Worm (Caenorhabditis elegans) whole organism, early embryonic: Measurements from ENCODE around the gene K08D8.10.

Source experiments
- B0310.2 ChIP-seq: sonication (generic microtip); optimal IDR thresholded peaks from 2 replicates; lab custom pipeline; 2016; ENCODE audit warnings: mild to moderate bottlenecking, missing genetic modification characterization, missing compliant biosample characterization
- F13C5.2 ChIP-seq: sonication (generic microtip); optimal IDR thresholded peaks from 2 replicates; lab custom pipeline; 2017; ENCODE audit warnings: mild to moderate bottlenecking, missing genetic modification characterization, inconsistent platforms, missing compliant biosample characterization
- aly-1 ChIP-seq: sonication (generic microtip); optimal IDR thresholded peaks from 2 replicates; lab custom pipeline; 2016; ENCODE audit warnings: missing genetic modification characterization, missing compliant biosample characterization
- ama-1 ChIP-seq: fragments of 150-350 bp; optimal IDR thresholded peaks from 2 replicates; lab custom pipeline; 2014
- ceh-13 ChIP-seq: fragments of 200-800 bp; sonication (Bioruptor generic); optimal IDR thresholded peaks from 2 replicates; lab custom pipeline; 2018; ENCODE audit warnings: mild to moderate bottlenecking, missing genetic modification characterization, missing compliant biosample characterization
- ceh-36 ChIP-seq: sonication (generic microtip); optimal IDR thresholded peaks from 2 replicates; lab custom pipeline; 2016; ENCODE audit warnings: missing genetic modification characterization, inconsistent platforms, missing compliant biosample characterization
- ets-7 ChIP-seq: sonication (generic microtip); optimal IDR thresholded peaks from 2 replicates; lab custom pipeline; 2016; ENCODE audit warnings: missing genotype, missing genetic modification characterization, missing compliant biosample characterization
- flt-1 ChIP-seq: fragments of 200-800 bp; sonication (Bioruptor generic); IDR thresholded peaks from 2 replicates; pipeline ENCODE4 v1.3.6; 2022; ENCODE audit warnings: missing genetic modification characterization, missing compliant biosample characterization
- hmbx-1 ChIP-seq: sonication (generic microtip); optimal IDR thresholded peaks from 2 replicates; lab custom pipeline; 2016; ENCODE audit warnings: mild to moderate bottlenecking, missing genetic modification characterization, missing compliant biosample characterization
- hmg-4 ChIP-seq: fragments of 200-800 bp; sonication (Bioruptor generic); optimal IDR thresholded peaks from 2 replicates; lab custom pipeline; 2018; ENCODE audit warnings: mild to moderate bottlenecking, missing genetic modification characterization, missing compliant biosample characterization
- hnd-1 ChIP-seq: sonication (generic microtip); optimal IDR thresholded peaks from 2 replicates; lab custom pipeline; 2016; ENCODE audit warnings: missing genetic modification characterization, missing compliant biosample characterization
- pes-1 ChIP-seq: fragments of 200-800 bp; sonication (Bioruptor generic); IDR thresholded peaks from 2 replicates; pipeline ENCODE4 v1.3.6; 2022; ENCODE audit warnings: missing genetic modification reagents, missing genetic modification characterization, missing compliant biosample characterization
- scrt-1 ChIP-seq: fragments of 200-800 bp; sonication (Bioruptor generic); IDR thresholded peaks from 2 replicates; pipeline ENCODE4 v1.3.6; 2022; ENCODE audit warnings: missing genetic modification characterization, missing compliant biosample characterization
- sea-1 ChIP-seq: fragments of 200-800 bp; sonication (Bioruptor generic); conservative IDR thresholded peaks from 2 replicates; pipeline ENCODE4 v1.3.6; 2022; ENCODE audit warnings: missing genetic modification characterization, missing compliant biosample characterization
- tbx-11 ChIP-seq: fragments of 200-800 bp; sonication (Bioruptor generic); IDR thresholded peaks from 2 replicates; pipeline ENCODE4 v1.3.6; 2022; ENCODE audit warnings: missing genetic modification characterization, missing compliant biosample characterization
- tbx-37 ChIP-seq: fragments of 200-800 bp; sonication (Bioruptor generic); conservative IDR thresholded peaks from 2 replicates; pipeline ENCODE4 v1.3.6; 2022; ENCODE audit warnings: missing genetic modification reagents, missing genetic modification characterization, missing compliant biosample characterization
- tra-4 ChIP-seq: sonication (generic microtip); optimal IDR thresholded peaks from 2 replicates; lab custom pipeline; 2017; ENCODE audit warnings: missing genetic modification characterization, missing compliant biosample characterization

Gene K08D8.10

ce11 chrIV:12883190-12883589, 17.2 kb upstream of the K08D8.10 start, which contains the start of gene ZK896.4:
TSS of gene ZK896.4 (minus strand) at chrIV:12883290.
- TF ChIP-seq sea-1 (GFP tag; lab: Robert Waterston, UW) (no peak), ceh-13 (GFP tag; lab: Kevin White, UChicago) (no peak), ceh-36 (no peak), hmbx-1 (tag; lab: Kevin White, UChicago) (no peak), hmg-4 (GFP tag; lab: Kevin White, UChicago) (no peak), tbx-37 (GFP tag; lab: Robert Waterston, UW) (no peak), tbx-11 (GFP tag; lab: Robert Waterston, UW) (no peak), tra-4 (tag; lab: Kevin White, UChicago) (no peak)

ce11 chrIV:12886012-12886411, 14.4 kb upstream of the K08D8.10 start:
- no peak for TF ChIP-seq ceh-13 (GFP tag; lab: Kevin White, UChicago)
- TF ChIP-seq ceh-36: no peak
- no peak for TF ChIP-seq hmbx-1 (tag; lab: Kevin White, UChicago)
- no peak for TF ChIP-seq aly-1
- TF ChIP-seq ama-1: no peak
- no peak for TF ChIP-seq flt-1 (GFP tag; lab: Robert Waterston, UW)

ce11 chrIV:12890445-12890844, 9.9 kb upstream of the K08D8.10 start, which contains the start of gene K08D8.6:
TSS of gene K08D8.6 (minus strand) at chrIV:12890508.
- no peak for TF ChIP-seq hnd-1 (tag; lab: Kevin White, UChicago)
- TF ChIP-seq hmbx-1 (tag; lab: Kevin White, UChicago): no peak
- no peak for TF ChIP-seq flt-1 (GFP tag; lab: Robert Waterston, UW)
- TF ChIP-seq pes-1 (GFP tag; lab: Robert Waterston, UW): no peak

ce11 chrIV:12891080-12891479, 9.3 kb upstream of the K08D8.10 start:
- TF ChIP-seq tra-4 (tag; lab: Kevin White, UChicago) (no peak), flt-1 (GFP tag; lab: Robert Waterston, UW) (no peak), tbx-37 (GFP tag; lab: Robert Waterston, UW) (no peak), pes-1 (GFP tag; lab: Robert Waterston, UW) (no peak), hnd-1 (tag; lab: Kevin White, UChicago) (no peak), hmbx-1 (tag; lab: Kevin White, UChicago) (no peak), hmg-4 (GFP tag; lab: Kevin White, UChicago) (no peak), aly-1 (no peak), tbx-11 (GFP tag; lab: Robert Waterston, UW) (no peak), ceh-13 (GFP tag; lab: Kevin White, UChicago) (no peak), B0310.2 (tag; lab: Kevin White, UChicago) (no peak), ceh-36 (no peak), ama-1 (no peak), F13C5.2 (tag; lab: Kevin White, UChicago) (no peak), scrt-1 (GFP tag; lab: Robert Waterston, UW) (no peak), sea-1 (GFP tag; lab: Robert Waterston, UW) (no peak), ets-7 (tag; lab: Kevin White, UChicago) (no peak)

ce11 chrIV:12892194-12892593, 8.2 kb upstream of the K08D8.10 start, which contains the start of gene K08D8.1:
TSS of gene K08D8.1 (plus strand) at chrIV:12892494.
- TF ChIP-seq tra-4 (tag; lab: Kevin White, UChicago): no peak
- TF ChIP-seq ceh-13 (GFP tag; lab: Kevin White, UChicago): no peak
- no peak for TF ChIP-seq flt-1 (GFP tag; lab: Robert Waterston, UW)
- no peak for TF ChIP-seq aly-1
- no peak for TF ChIP-seq sea-1 (GFP tag; lab: Robert Waterston, UW)
- no peak for TF ChIP-seq ceh-36
- TF ChIP-seq ets-7 (tag; lab: Kevin White, UChicago): no peak
- no peak for TF ChIP-seq tbx-11 (GFP tag; lab: Robert Waterston, UW)
- TF ChIP-seq pes-1 (GFP tag; lab: Robert Waterston, UW): no peak
- TF ChIP-seq scrt-1 (GFP tag; lab: Robert Waterston, UW): no peak
- no peak for TF ChIP-seq F13C5.2 (tag; lab: Kevin White, UChicago)
- TF ChIP-seq tbx-37 (GFP tag; lab: Robert Waterston, UW): no peak
- no peak for TF ChIP-seq ama-1
- TF ChIP-seq hmg-4 (GFP tag; lab: Kevin White, UChicago): no peak
- TF ChIP-seq hnd-1 (tag; lab: Kevin White, UChicago): no peak
- no peak for TF ChIP-seq hmbx-1 (tag; lab: Kevin White, UChicago)
- TF ChIP-seq B0310.2 (tag; lab: Kevin White, UChicago): no peak

ce11 chrIV:12893166-12893565, 7.2 kb upstream of the K08D8.10 start, which contains the start of gene K08D8.12:
TSS of gene K08D8.12 (plus strand) at chrIV:12893466.
- TF ChIP-seq pes-1 (GFP tag; lab: Robert Waterston, UW) (no peak), F13C5.2 (tag; lab: Kevin White, UChicago) (no peak), B0310.2 (tag; lab: Kevin White, UChicago) (no peak), hmg-4 (GFP tag; lab: Kevin White, UChicago) (no peak), hmbx-1 (tag; lab: Kevin White, UChicago) (no peak), hnd-1 (tag; lab: Kevin White, UChicago) (no peak), ama-1 (no peak), flt-1 (GFP tag; lab: Robert Waterston, UW) (no peak), ets-7 (tag; lab: Kevin White, UChicago) (no peak), sea-1 (GFP tag; lab: Robert Waterston, UW) (no peak), tbx-11 (GFP tag; lab: Robert Waterston, UW) (no peak), ceh-36 (no peak), aly-1 (no peak), ceh-13 (GFP tag; lab: Kevin White, UChicago) (no peak)

- no peak for TF ChIP-seq hmbx-1 (tag; lab: Kevin White, UChicago)
- no peak for TF ChIP-seq ceh-13 (GFP tag; lab: Kevin White, UChicago)
- TF ChIP-seq ama-1: no peak
- TF ChIP-seq pes-1 (GFP tag; lab: Robert Waterston, UW): no peak
- TF ChIP-seq hmg-4 (GFP tag; lab: Kevin White, UChicago): no peak
- TF ChIP-seq sea-1 (GFP tag; lab: Robert Waterston, UW): no peak
- TF ChIP-seq B0310.2 (tag; lab: Kevin White, UChicago): no peak
- no peak for TF ChIP-seq tbx-11 (GFP tag; lab: Robert Waterston, UW)
- TF ChIP-seq scrt-1 (GFP tag; lab: Robert Waterston, UW): no peak
- no peak for TF ChIP-seq flt-1 (GFP tag; lab: Robert Waterston, UW)
- no peak for TF ChIP-seq tra-4 (tag; lab: Kevin White, UChicago)
- no peak for TF ChIP-seq tbx-37 (GFP tag; lab: Robert Waterston, UW)
- no peak for TF ChIP-seq ceh-36
- no peak for TF ChIP-seq hnd-1 (tag; lab: Kevin White, UChicago)
- no peak for TF ChIP-seq ets-7 (tag; lab: Kevin White, UChicago)
- no peak for TF ChIP-seq F13C5.2 (tag; lab: Kevin White, UChicago)
Observed at ce11 chrIV:12894996-12895395, 5.4 kb upstream of the K08D8.10 start, which contains the start of gene K08D8.11. TSS of gene K08D8.11 (plus strand) at chrIV:12895296.
